Worm (Caenorhabditis elegans) whole organism, L1 larva: ENCODE results near the gene decr-1.3.

Experiments used
- C16A3.4 ChIP-seq: fragments of 150-350 bp; optimal IDR thresholded peaks from 2 replicates; lab custom pipeline; 2014; ENCODE audit warnings: missing biosample characterization, missing genetic modification characterization
- Y116A8C.19 ChIP-seq: sonication (generic microtip); optimal IDR thresholded peaks from 2 replicates; lab custom pipeline; 2016; ENCODE audit warnings: missing compliant biosample characterization, missing genetic modification characterization, borderline replicate concordance
- aha-1 ChIP-seq: fragments of 150-350 bp; optimal IDR thresholded peaks from 2 replicates; lab custom pipeline; 2014; ENCODE audit warnings: missing biosample characterization, missing genetic modification characterization
- alr-1 ChIP-seq: fragments of 200-800 bp; sonication (Bioruptor generic); optimal IDR thresholded peaks from 2 replicates; lab custom pipeline; 2018; ENCODE audit warnings: borderline replicate concordance, mild to moderate bottlenecking, missing genetic modification characterization, missing compliant biosample characterization
- aly-2 ChIP-seq: fragments of 150-350 bp; optimal IDR thresholded peaks from 2 replicates; lab custom pipeline; 2014; ENCODE audit warnings: missing biosample characterization, missing genetic modification characterization
- blmp-1 ChIP-seq: fragments of 150-350 bp; optimal IDR thresholded peaks from 2 replicates; lab custom pipeline; 2014; ENCODE audit warnings: missing biosample characterization, missing genetic modification characterization
- ceh-8 ChIP-seq: fragments of 200-800 bp; sonication (Bioruptor generic); optimal IDR thresholded peaks from 2 replicates; lab custom pipeline; 2018; ENCODE audit warnings: mild to moderate bottlenecking, missing genetic modification characterization, moderate library complexity, missing compliant biosample characterization
- ceh-82 ChIP-seq, 3 experiments: fragments of 150-350 bp in 1 of 3; sonication (generic microtip) in 2 of 3; optimal IDR thresholded peaks; 2 replicates each; lab custom pipeline; 2014 to 2017; ENCODE audit warnings: missing biosample characterization in 3 of 3, missing genetic modification characterization in 3 of 3
- efl-1 ChIP-seq, 4 experiments: fragments of 150-350 bp; optimal IDR thresholded peaks in 3 of 4; peaks in 1 of 4; 1 replicate in 1 of 4; 2 replicates in 3 of 4; lab custom pipeline; 2014; ENCODE audit warnings: missing biosample characterization in 2 of 4, missing genetic modification characterization in 2 of 4, missing genetic modification reagents in 2 of 4
- elt-2 ChIP-seq: sonication (generic microtip); optimal IDR thresholded peaks from 2 replicates; lab custom pipeline; 2016; ENCODE audit warnings: missing genetic modification characterization, mild to moderate bottlenecking, inconsistent platforms, missing compliant biosample characterization, missing genetic modification reagents
- fkh-4 ChIP-seq: sonication (generic microtip); optimal IDR thresholded peaks from 2 replicates; lab custom pipeline; 2016; ENCODE audit warnings: missing compliant biosample characterization, missing genetic modification characterization, borderline replicate concordance
- fkh-8 ChIP-seq: sonication (generic microtip); optimal IDR thresholded peaks from 2 replicates; lab custom pipeline; 2016; ENCODE audit warnings: mild to moderate bottlenecking, missing genetic modification characterization, missing compliant biosample characterization
- grh-1 ChIP-seq: fragments of 200-800 bp; sonication (Bioruptor generic); IDR thresholded peaks from 2 replicates; pipeline ENCODE4 v1.3.6; 2022; ENCODE audit warnings: missing genetic modification reagents, missing genetic modification characterization, missing compliant biosample characterization
- hlh-4 ChIP-seq: sonication (generic microtip); optimal IDR thresholded peaks from 2 replicates; lab custom pipeline; 2016; ENCODE audit warnings: mild to moderate bottlenecking, missing genetic modification characterization, missing compliant biosample characterization
- hpl-2 ChIP-seq: fragments of 150-350 bp; optimal IDR thresholded peaks from 2 replicates; lab custom pipeline; 2014; ENCODE audit warnings: missing biosample characterization, missing genetic modification reagents, missing genetic modification characterization
- irx-1 ChIP-seq: sonication (generic microtip); optimal IDR thresholded peaks from 2 replicates; lab custom pipeline; 2016; ENCODE audit warnings: missing genetic modification characterization, missing compliant biosample characterization
- isw-1 ChIP-seq: fragments of 200-800 bp; sonication (Bioruptor generic); IDR thresholded peaks from 2 replicates; pipeline ENCODE4 v1.3.6; 2022; ENCODE audit warnings: missing genetic modification characterization, missing compliant biosample characterization
- lin-35 ChIP-seq, 2 experiments: fragments of 150-350 bp; optimal IDR thresholded peaks; 2 replicates each; lab custom pipeline; 2014; ENCODE audit warnings: missing biosample characterization in 2 of 2, missing genetic modification characterization in 2 of 2, missing genetic modification reagents in 2 of 2
- lir-3 ChIP-seq: sonication (generic microtip); optimal IDR thresholded peaks from 2 replicates; lab custom pipeline; 2016; ENCODE audit warnings: mild to moderate bottlenecking, missing genetic modification characterization, moderate library complexity, missing compliant biosample characterization; ENCODE audit not compliant: poor library complexity
- mdl-1 ChIP-seq, 2 experiments: fragments of 150-350 bp; optimal IDR thresholded peaks; 2 replicates each; lab custom pipeline; 2014 to 2017; ENCODE audit warnings: missing biosample characterization in 2 of 2, missing genetic modification characterization in 2 of 2, inconsistent platforms in 1 of 2
- nhr-12 ChIP-seq: sonication (generic microtip); optimal IDR thresholded peaks from 2 replicates; lab custom pipeline; 2017; ENCODE audit warnings: missing biosample characterization, missing genetic modification characterization
- nhr-19 ChIP-seq: fragments of 200-800 bp; sonication (Bioruptor generic); conservative IDR thresholded peaks from 2 replicates; pipeline ENCODE4 v1.3.6; 2022; ENCODE audit warnings: missing genetic modification characterization, missing compliant biosample characterization
- nhr-20 ChIP-seq: sonication (generic microtip); optimal IDR thresholded peaks from 2 replicates; lab custom pipeline; 2016; ENCODE audit warnings: mild to moderate bottlenecking, missing genetic modification characterization, missing compliant biosample characterization
- nhr-237 ChIP-seq: fragments of 150-350 bp; optimal IDR thresholded peaks from 2 replicates; lab custom pipeline; 2014; ENCODE audit warnings: missing biosample characterization, missing genetic modification characterization
- nhr-71 ChIP-seq: sonication (generic microtip); optimal IDR thresholded peaks from 2 replicates; lab custom pipeline; 2016; ENCODE audit warnings: mild to moderate bottlenecking, missing genetic modification characterization, moderate library complexity, missing compliant biosample characterization
- nhr-77 ChIP-seq: fragments of 150-350 bp; optimal IDR thresholded peaks from 2 replicates; lab custom pipeline; 2014; ENCODE audit warnings: missing biosample characterization, missing genetic modification characterization
- nhr-84 ChIP-seq: sonication (generic microtip); optimal IDR thresholded peaks from 2 replicates; lab custom pipeline; 2017; ENCODE audit warnings: missing biosample characterization, missing genetic modification characterization
- nhr-85 ChIP-seq: sonication (generic microtip); peaks from one replicate; lab custom pipeline; 2016; ENCODE audit warnings: missing genetic modification characterization, inconsistent platforms, missing compliant biosample characterization
- nhr-90 ChIP-seq: sonication (generic microtip); optimal IDR thresholded peaks from 2 replicates; lab custom pipeline; 2016; ENCODE audit warnings: mild to moderate bottlenecking, missing genetic modification characterization, missing compliant biosample characterization; ENCODE audit not compliant: poor library complexity
- pag-3 ChIP-seq: sonication (generic microtip); optimal IDR thresholded peaks from 2 replicates; lab custom pipeline; 2017; ENCODE audit warnings: missing genetic modification characterization, mild to moderate bottlenecking, missing compliant biosample characterization, antibody characterized with exemption, borderline replicate concordance; ENCODE audit not compliant: insufficient read depth
- pqm-1 ChIP-seq: sonication (generic microtip); optimal IDR thresholded peaks from 3 replicates; lab custom pipeline; 2017; ENCODE audit warnings: missing biosample characterization, missing genetic modification characterization
- rnt-1 ChIP-seq: sonication (generic microtip); optimal IDR thresholded peaks from 2 replicates; lab custom pipeline; 2016; ENCODE audit warnings: mild to moderate bottlenecking, missing genetic modification characterization, moderate library complexity, missing compliant biosample characterization
- skn-1 ChIP-seq: fragments of 150-350 bp; optimal IDR thresholded peaks from 2 replicates; lab custom pipeline; 2014; ENCODE audit warnings: missing biosample characterization, missing genetic modification characterization
- sox-4 ChIP-seq: sonication (generic microtip); optimal IDR thresholded peaks from 2 replicates; lab custom pipeline; 2016; ENCODE audit warnings: missing genetic modification characterization, missing compliant biosample characterization
- swsn-7 ChIP-seq: sonication (generic microtip); optimal IDR thresholded peaks from 2 replicates; lab custom pipeline; 2016; ENCODE audit warnings: missing genetic modification characterization, missing compliant biosample characterization
- tlp-1 ChIP-seq: fragments of 150-350 bp; optimal IDR thresholded peaks from 2 replicates; lab custom pipeline; 2014; ENCODE audit warnings: missing biosample characterization, missing genetic modification characterization
- unc-62 ChIP-seq: fragments of 150-350 bp; optimal IDR thresholded peaks from 2 replicates; lab custom pipeline; 2014; ENCODE audit warnings: missing biosample characterization, missing genetic modification reagents, missing genetic modification characterization
- unc-98 ChIP-seq: fragments of 200-800 bp; sonication (Bioruptor generic); IDR thresholded peaks from 2 replicates; pipeline ENCODE4 v1.3.6; 2022; ENCODE audit warnings: missing genetic modification characterization, missing compliant biosample characterization
- zag-1 ChIP-seq: fragments of 150-350 bp; optimal IDR thresholded peaks from 2 replicates; lab custom pipeline; 2014; ENCODE audit warnings: missing biosample characterization, missing genetic modification characterization

The decr-1.3 gene

ce11 chrII:8198503-8198902 is 25.2 kb upstream of the decr-1.3 start, which contains the start of gene qua-1:
Gene qua-1, plus strand, starts transcription at chrII:8198803.
- TF ChIP-seq nhr-19 (GFP tag; lab: Robert Waterston, UW) (no peak), nhr-85 (tag; lab: Kevin White, UChicago) (no peak), nhr-12 (no peak), mdl-1 (tag; optimal IDR thresholded peaks at IDR 0.05; lab: Kevin White, UChicago) (no peak), nhr-237 (tag; lab: Kevin White, UChicago) (no peak), pag-3 (no peak), nhr-84 (no peak), sox-4 (tag; lab: Kevin White, UChicago) (no peak)
- TF ChIP-seq, all 84 proteins: peak for 0

- peak; percentile 96 for TF ChIP-seq blmp-1 (tag; lab: Kevin White, UChicago)
- no peak for TF ChIP-seq pag-3
- TF ChIP-seq nhr-90 (tag; lab: Kevin White, UChicago) = no peak
Measured at ce11 chrII:8193922-8194321, 20.6 kb upstream of the decr-1.3 start.

- TF ChIP-seq pqm-1 (tag; lab: Kevin White, UChicago) (no peak), nhr-90 (tag; lab: Kevin White, UChicago) (no peak), rnt-1 (tag; lab: Kevin White, UChicago) (no peak), swsn-7 (no peak), Y116A8C.19 (tag; lab: Kevin White, UChicago) (no peak)
Measured at ce11 chrII:8193126-8193525, 19.8 kb upstream of the decr-1.3 start, which contains the start of gene T05C12.9. Gene T05C12.9, minus strand, starts transcription at chrII:8193226.

- TF ChIP-seq nhr-84 = no peak
- TF ChIP-seq fkh-8 = peak; percentile 85
Measured at ce11 chrII:8190455-8190854, 17.1 kb upstream of the decr-1.3 start, which contains the start of gene T05C12.8. Gene T05C12.8, minus strand, starts transcription at chrII:8190555.

ce11 chrII:8187516-8187915 is 14.2 kb upstream of the decr-1.3 start:
- no peak for TF ChIP-seq C16A3.4 (tag; lab: Kevin White, UChicago)
- TF ChIP-seq lin-35 (GFP tag; optimal IDR thresholded peaks at IDR 0.05; lab: Kevin White, UChicago) = peak in 1 of 2 experiments; percentile 1
- peak; percentile 53 for TF ChIP-seq nhr-85 (tag; lab: Kevin White, UChicago)
- TF ChIP-seq aly-2 (tag; lab: Kevin White, UChicago) = peak; percentile 5
- no peak for TF ChIP-seq irx-1 (tag; lab: Kevin White, UChicago)
- TF ChIP-seq nhr-71 = no peak

- TF ChIP-seq fkh-4 (tag; lab: Kevin White, UChicago) (peak; percentile 91), nhr-77 (tag; lab: Kevin White, UChicago) (peak; percentile 90), ceh-82 (tag; optimal IDR thresholded peaks at IDR 0.05; lab: Kevin White, UChicago) (peak; percentile 97 to 99 (median 98)), hlh-4 (tag; lab: Kevin White, UChicago) (peak; percentile 12), alr-1 (tag; lab: Kevin White, UChicago) (no peak), grh-1 (GFP tag; lab: Robert Waterston, UW) (peak; percentile 98), hpl-2 (GFP tag; lab: Kevin White, UChicago) (peak; percentile 95), mdl-1 (tag; optimal IDR thresholded peaks at IDR 0.05; lab: Kevin White, UChicago) (peak in 1 of 2 experiments; percentile 95), efl-1 (optimal IDR thresholded peaks at IDR 0.05; lab: Kevin White, UChicago) (peak; percentile 96 to 98), efl-1 (GFP tag; optimal IDR thresholded peaks at IDR 0.05 in 1 of 2; lab: Kevin White, UChicago) (peak; percentile 85 to 99), pag-3 (peak; percentile 53), tlp-1 (tag; lab: Kevin White, UChicago) (no peak), skn-1 (peak; percentile 97), blmp-1 (tag; lab: Kevin White, UChicago) (peak; percentile 92), ceh-8 (GFP tag; lab: Kevin White, UChicago) (peak; percentile 97), isw-1 (GFP tag; lab: Robert Waterston, UW) (peak; percentile 99), sox-4 (tag; lab: Kevin White, UChicago) (peak; percentile 94), unc-98 (GFP tag; lab: Robert Waterston, UW) (peak; percentile 59; the same call in 1 of the 2 replicates), swsn-7 (peak; percentile 98), aha-1 (tag; lab: Kevin White, UChicago) (peak; percentile 78), Y116A8C.19 (tag; lab: Kevin White, UChicago) (no peak), nhr-84 (no peak), nhr-20 (tag; lab: Kevin White, UChicago) (peak; percentile 99), unc-62 (GFP tag; lab: Kevin White, UChicago) (peak; percentile 45), rnt-1 (tag; lab: Kevin White, UChicago) (peak; percentile 98), aly-2 (tag; lab: Kevin White, UChicago) (peak; percentile 98), zag-1 (peak; percentile 87), lir-3 (tag; lab: Kevin White, UChicago) (peak; percentile 95), lin-35 (GFP tag; optimal IDR thresholded peaks at IDR 0.05; lab: Kevin White, UChicago) (peak; percentile 92 to 94), nhr-12 (peak; percentile 49), elt-2 (tag; lab: Kevin White, UChicago) (peak; percentile 90)
Measured at ce11 chrII:8185016-8185493, 11.7 kb upstream of the decr-1.3 start, which contains the start of the genes mig-5 and cct-1. Gene mig-5, minus strand, starts transcription at chrII:8185023. Gene cct-1, plus strand, starts transcription at chrII:8185443.
